Fruit fly (Drosophila melanogaster) whole organism, embryonic: ENCODE measurements around the gene nonA.

ENCODE experiments used
- Aef1 ChIP-seq: fragments of 200-800 bp; sonication (Bioruptor generic); IDR thresholded peaks from 3 replicates; pipeline ENCODE4 v1.3.6; 2022; ENCODE audit warnings: missing biosample characterization, missing genetic modification characterization
- Atf-2 ChIP-seq: fragments of 200-800 bp; sonication (Bioruptor generic); optimal IDR thresholded peaks from 2 replicates; lab custom pipeline; 2016; ENCODE audit warnings: missing biosample characterization, missing genetic modification characterization
- Atf6 ChIP-seq: fragments of 200-800 bp; sonication (Bioruptor generic); IDR thresholded peaks from 2 replicates; pipeline ENCODE4 v1.3.6; 2022; ENCODE audit warnings: missing biosample characterization, missing genetic modification characterization
- B-H2 ChIP-seq: fragments of 200-800 bp; sonication (Bioruptor generic); optimal IDR thresholded peaks from 2 replicates; lab custom pipeline; 2018; ENCODE audit warnings: missing biosample characterization, mild to moderate bottlenecking, missing genetic modification characterization
- CG10431 ChIP-seq: fragments of 200-800 bp; sonication (Bioruptor generic); optimal IDR thresholded peaks from 3 replicates; lab custom pipeline; 2018; ENCODE audit warnings: missing biosample characterization, mild to moderate bottlenecking, missing genetic modification characterization
- CG10462 ChIP-seq: fragments of 200-800 bp; sonication (Bioruptor generic); optimal IDR thresholded peaks from 2 replicates; lab custom pipeline; 2016; ENCODE audit warnings: missing biosample characterization, missing genetic modification characterization
- CG10565 ChIP-seq: fragments of 200-800 bp; sonication (Bioruptor generic); optimal IDR thresholded peaks from 3 replicates; lab custom pipeline; 2016; ENCODE audit warnings: missing biosample characterization, mild to moderate bottlenecking, missing genetic modification characterization
- CG11696 ChIP-seq: fragments of 200-800 bp; sonication (Bioruptor generic); IDR thresholded peaks from 2 replicates; pipeline ENCODE4 v1.3.6; 2022; ENCODE audit warnings: missing biosample characterization, missing genetic modification characterization
- CG12942 ChIP-seq: fragments of 200-800 bp; sonication (Bioruptor generic); optimal IDR thresholded peaks from 3 replicates; lab custom pipeline; 2016; ENCODE audit warnings: missing biosample characterization, missing genetic modification characterization
- CG13424 ChIP-seq: fragments of 200-800 bp; sonication (Bioruptor generic); optimal IDR thresholded peaks from 2 replicates; lab custom pipeline; 2019; ENCODE audit warnings: missing biosample characterization, mild to moderate bottlenecking, missing genetic modification characterization, moderate library complexity
- CG1603 ChIP-seq: fragments of 200-800 bp; sonication (Bioruptor generic); optimal IDR thresholded peaks from 2 replicates; lab custom pipeline; 2019; ENCODE audit warnings: missing biosample characterization, mild to moderate bottlenecking, missing genetic modification characterization, moderate library complexity
- CG17802 ChIP-seq: fragments of 200-800 bp; sonication (Bioruptor generic); optimal IDR thresholded peaks from 2 replicates; lab custom pipeline; 2018; ENCODE audit warnings: missing biosample characterization, mild to moderate bottlenecking, missing genetic modification characterization, moderate library complexity
- CG17829 ChIP-seq: fragments of 200-800 bp; optimal IDR thresholded peaks from 2 replicates; lab custom pipeline; 2019; ENCODE audit warnings: missing biosample characterization, mild to moderate bottlenecking, missing genetic modification characterization, moderate library complexity
- CG2199 ChIP-seq: fragments of 200-800 bp; sonication (Bioruptor generic); IDR thresholded peaks from 3 replicates; pipeline ENCODE4 v1.3.6; 2022; ENCODE audit warnings: missing biosample characterization, missing genetic modification characterization
- CG2889 ChIP-seq: fragments of 200-800 bp; sonication (Bioruptor generic); IDR thresholded peaks from 3 replicates; pipeline ENCODE4 v1.3.6; 2022; ENCODE audit warnings: missing biosample characterization, missing genetic modification characterization
- CG3163 ChIP-seq: fragments of 200-800 bp; sonication (Bioruptor generic); optimal IDR thresholded peaks from 3 replicates; lab custom pipeline; 2016; ENCODE audit warnings: missing biosample characterization, missing genetic modification characterization
- CG32532 ChIP-seq: fragments of 200-800 bp; sonication (Bioruptor generic); IDR thresholded peaks from 2 replicates; pipeline ENCODE4 v1.3.6; 2022; ENCODE audit warnings: missing biosample characterization, missing genetic modification characterization
- CG3407 ChIP-seq: fragments of 200-800 bp; sonication (Bioruptor generic); optimal IDR thresholded peaks from 2 replicates; lab custom pipeline; 2018; ENCODE audit warnings: missing biosample characterization, mild to moderate bottlenecking, missing genetic modification characterization
- CG34422 ChIP-seq: fragments of 200-800 bp; sonication (Bioruptor generic); IDR thresholded peaks from 3 replicates; pipeline ENCODE4 v1.3.6; 2022; ENCODE audit warnings: missing biosample characterization, missing genetic modification characterization
- CG7556 ChIP-seq: fragments of 200-800 bp; sonication (Bioruptor generic); optimal IDR thresholded peaks from 2 replicates; lab custom pipeline; 2017; ENCODE audit warnings: missing biosample characterization, mild to moderate bottlenecking, missing genetic modification characterization
- CG8359 ChIP-seq: fragments of 200-800 bp; sonication (Bioruptor generic); optimal IDR thresholded peaks from 2 replicates; lab custom pipeline; 2017; ENCODE audit warnings: missing biosample characterization, mild to moderate bottlenecking, missing genetic modification characterization, borderline replicate concordance
- CG8944 ChIP-seq: fragments of 200-800 bp; sonication (Bioruptor generic); optimal IDR thresholded peaks from 3 replicates; lab custom pipeline; 2016; ENCODE audit warnings: missing biosample characterization, missing genetic modification characterization
- CG9609 ChIP-seq: fragments of 200-800 bp; sonication (Bioruptor generic); optimal IDR thresholded peaks from 3 replicates; lab custom pipeline; 2016; ENCODE audit warnings: missing biosample characterization, missing genetic modification characterization
- CG9817 ChIP-seq: fragments of 200-800 bp; sonication (Bioruptor generic); optimal IDR thresholded peaks from 2 replicates; lab custom pipeline; 2018; ENCODE audit warnings: missing biosample characterization, mild to moderate bottlenecking, missing genetic modification characterization, moderate library complexity
- Dfd ChIP-seq, 2 experiments: fragments of >200 bp; optimal IDR thresholded peaks; 2 replicates each; lab custom pipeline; 2017; ENCODE audit warnings: missing biosample characterization in 2 of 2, missing genetic modification characterization in 2 of 2
- GATAe ChIP-seq: fragments of 200-800 bp; sonication (Bioruptor generic); conservative IDR thresholded peaks from 2 replicates; pipeline ENCODE4 v1.3.6; 2022; ENCODE audit warnings: missing biosample characterization, missing genetic modification characterization
- Gsc ChIP-seq: fragments of 200-800 bp; sonication (Bioruptor generic); IDR thresholded peaks from 2 replicates; pipeline ENCODE4 v1.3.6; 2022; ENCODE audit warnings: missing biosample characterization, missing genetic modification characterization
- HLHmδ ChIP-seq: fragments of 200-800 bp; sonication (Bioruptor generic); optimal IDR thresholded peaks from 2 replicates; lab custom pipeline; 2018; ENCODE audit warnings: missing biosample characterization, mild to moderate bottlenecking, missing genetic modification characterization, moderate library complexity
- HmgZ ChIP-seq: fragments of 200-800 bp; sonication (Bioruptor generic); optimal IDR thresholded peaks from 2 replicates; lab custom pipeline; 2018; ENCODE audit warnings: missing biosample characterization, mild to moderate bottlenecking, missing genetic modification characterization
- Lhr ChIP-seq: fragments of 200-800 bp; sonication (Bioruptor generic); optimal IDR thresholded peaks from 3 replicates; lab custom pipeline; 2017; ENCODE audit warnings: mild to moderate bottlenecking, missing biosample characterization, missing genetic modification reagents, missing genetic modification characterization
- MESR4 ChIP-seq: fragments of 200-800 bp; sonication (Bioruptor generic); optimal IDR thresholded peaks from 2 replicates; lab custom pipeline; 2018; ENCODE audit warnings: missing biosample characterization, mild to moderate bottlenecking, missing genetic modification characterization, moderate library complexity
- NfI ChIP-seq: fragments of 200-800 bp; sonication (Bioruptor generic); optimal IDR thresholded peaks from 3 replicates; lab custom pipeline; 2018; ENCODE audit warnings: missing biosample characterization, mild to moderate bottlenecking, missing genetic modification characterization, moderate library complexity
- Taf1 ChIP-seq: fragments of 200-800 bp; sonication (Bioruptor generic); IDR thresholded peaks from 2 replicates; pipeline ENCODE4 v1.3.6; 2022; ENCODE audit warnings: missing biosample characterization, missing genetic modification characterization
- ara ChIP-seq: fragments of 200-800 bp; sonication (Bioruptor generic); IDR thresholded peaks from 2 replicates; pipeline ENCODE4 v1.3.6; 2022; ENCODE audit warnings: missing biosample characterization, missing genetic modification characterization
- ato ChIP-seq: fragments of 200-800 bp; sonication (Bioruptor generic); IDR thresholded peaks from 2 replicates; pipeline ENCODE4 v1.3.6; 2022; ENCODE audit warnings: missing biosample characterization, missing genetic modification characterization; ENCODE audit not compliant: partially characterized antibody
- bab2 ChIP-seq: fragments of 200-800 bp; sonication (Bioruptor generic); optimal IDR thresholded peaks from 2 replicates; lab custom pipeline; 2016; ENCODE audit warnings: missing biosample characterization, missing genetic modification characterization
- exex ChIP-seq: fragments of 200-800 bp; sonication (Bioruptor generic); optimal IDR thresholded peaks from 4 replicates; lab custom pipeline; 2018; ENCODE audit warnings: missing biosample characterization, mild to moderate bottlenecking, missing genetic modification characterization, moderate library complexity
- grn ChIP-seq: fragments of 200-800 bp; sonication (Bioruptor generic); optimal IDR thresholded peaks from 3 replicates; lab custom pipeline; 2017; ENCODE audit warnings: missing biosample characterization, missing genetic modification characterization
- hbn ChIP-seq: fragments of 200-800 bp; sonication (Bioruptor generic); IDR thresholded peaks from 2 replicates; pipeline ENCODE4 v1.3.6; 2022; ENCODE audit warnings: missing biosample characterization, missing genetic modification characterization; ENCODE audit not compliant: partially characterized antibody
- jumu ChIP-seq: fragments of 200-800 bp; sonication (Bioruptor generic); optimal IDR thresholded peaks from 3 replicates; lab custom pipeline; 2016; ENCODE audit warnings: missing biosample characterization, missing genetic modification characterization
- onecut ChIP-seq: fragments of 200-800 bp; sonication (Bioruptor generic); IDR thresholded peaks from 2 replicates; pipeline ENCODE4 v1.3.6; 2022; ENCODE audit warnings: missing biosample characterization, missing genetic modification characterization
- pita ChIP-seq: fragments of 200-800 bp; sonication (Bioruptor generic); optimal IDR thresholded peaks from 2 replicates; lab custom pipeline; 2017; ENCODE audit warnings: missing biosample characterization, mild to moderate bottlenecking, missing genetic modification characterization
- prd ChIP-seq, 3 experiments: fragments of >200 bp in 2 of 3; fragments of 200-800 bp in 1 of 3; sonication (Bioruptor generic) in 1 of 3; optimal IDR thresholded peaks in 2 of 3; IDR thresholded peaks in 1 of 3; 2 replicates in 2 of 3; 3 replicates in 1 of 3; pipeline versions ENCODE4 v1.3.6 to Lab custom; 2017 to 2022; ENCODE audit warnings: missing biosample characterization in 1 of 3, missing genetic modification characterization in 1 of 3
- salm ChIP-seq: fragments of 200-800 bp; sonication (Bioruptor generic); optimal IDR thresholded peaks from 2 replicates; lab custom pipeline; 2018; ENCODE audit warnings: missing biosample characterization, mild to moderate bottlenecking, missing genetic modification characterization
- so ChIP-seq: fragments of 200-800 bp; sonication (Bioruptor generic); IDR thresholded peaks from 3 replicates; pipeline ENCODE4 v1.3.6; 2022; ENCODE audit warnings: missing biosample characterization, missing genetic modification characterization
- sr ChIP-seq: fragments of 200-800 bp; sonication (Bioruptor generic); IDR thresholded peaks from 3 replicates; pipeline ENCODE4 v1.3.6; 2022; ENCODE audit warnings: missing biosample characterization, missing genetic modification characterization
- trem ChIP-seq: fragments of 200-800 bp; optimal IDR thresholded peaks from 3 replicates; lab custom pipeline; 2019; ENCODE audit warnings: missing biosample characterization, mild to moderate bottlenecking, missing genetic modification characterization, moderate library complexity
- trh ChIP-seq: fragments of 200-800 bp; sonication (Bioruptor generic); optimal IDR thresholded peaks from 2 replicates; lab custom pipeline; 2016; ENCODE audit warnings: missing biosample characterization, missing genetic modification characterization
- unc-4 ChIP-seq: fragments of 200-800 bp; sonication (Bioruptor generic); IDR thresholded peaks from 2 replicates; pipeline ENCODE4 v1.3.6; 2022; ENCODE audit warnings: missing biosample characterization, missing genetic modification characterization; ENCODE audit not compliant: partially characterized antibody

The nonA gene

dm6 chrX:16332615-16333288 lies 28.6 kb upstream of the nonA start (continued):
- TF ChIP-seq CG34422 (peak; percentile 91), ara (GFP tag; lab: Robert Waterston, UW) (peak; percentile 92), CG3407 (GFP tag; lab: Kevin White, UChicago) (peak; percentile 93), Aef1 (GFP tag; lab: Robert Waterston, UW) (peak; percentile 91), bab2 (GFP tag; lab: Kevin White, UChicago) (peak; percentile 95), CG17829 (tag; lab: Kevin White, UChicago) (peak; percentile 96), so (GFP tag; lab: Robert Waterston, UW) (peak; percentile 94), CG8359 (GFP tag; lab: Kevin White, UChicago) (peak; percentile 89), Gsc (GFP tag; lab: Robert Waterston, UW) (no peak), CG17802 (tag; lab: Kevin White, UChicago) (peak; percentile 81), unc-4 (GFP tag; lab: Robert Waterston, UW) (no peak), CG2889 (peak; percentile 80), B-H2 (GFP tag; lab: Kevin White, UChicago) (peak; percentile 94), trh (peak; percentile 76), GATAe (GFP tag; lab: Robert Waterston, UW) (peak; percentile 60), trem (peak; percentile 89), ato (GFP tag; lab: Robert Waterston, UW) (no peak), CG9817 (peak; percentile 94), grn (GFP tag; lab: Kevin White, UChicago) (peak; percentile 91), prd (optimal IDR thresholded peaks at IDR 0.05; lab: Kevin White, UChicago) (no peak), prd (GFP tag; IDR thresholded peaks at IDR 0.05; lab: Robert Waterston, UW) (peak; percentile 94), Lhr (GFP tag; lab: Kevin White, UChicago) (peak; percentile 86), Atf-2 (GFP tag; lab: Kevin White, UChicago) (peak; percentile 94), Taf1 (GFP tag; lab: Robert Waterston, UW) (peak; percentile 81), Atf6 (GFP tag; lab: Robert Waterston, UW) (peak; percentile 94), pita (GFP tag; lab: Kevin White, UChicago) (no peak), sr (GFP tag; lab: Robert Waterston, UW) (no peak; the same call in 2 of the 3 replicates), CG8944 (GFP tag; lab: Kevin White, UChicago) (peak; percentile 91), exex (tag; lab: Kevin White, UChicago) (peak; percentile 89), CG7556 (GFP tag; lab: Kevin White, UChicago) (peak; percentile 99), salm (peak; percentile 94), hbn (GFP tag; lab: Robert Waterston, UW) (no peak), CG10431 (peak; percentile 94), CG13424 (tag; lab: Kevin White, UChicago) (peak; percentile 98), CG1603 (tag; lab: Kevin White, UChicago) (peak; percentile 89), CG32532 (peak; percentile 90), CG9609 (peak; percentile 93), CG10462 (peak; percentile 88), CG3163 (GFP tag; lab: Kevin White, UChicago) (peak; percentile 98), CG10565 (peak; percentile 83), jumu (GFP tag; lab: Kevin White, UChicago) (peak; percentile 95), onecut (peak; percentile 90), Dfd (GFP tag; optimal IDR thresholded peaks at IDR 0.05; lab: Kevin White, UChicago) (no peak), HLHmδ (peak; percentile 57), CG2199 (peak; percentile 95; the same call in 2 of the 3 replicates), NfI (peak; percentile 96), MESR4 (peak; percentile 53), CG12942 (peak; percentile 89), CG11696 (peak; percentile 98), HmgZ (tag; lab: Kevin White, UChicago) (peak; percentile 97)
